Worm (Caenorhabditis elegans) whole organism, young adult: Measurements from ENCODE around the gene C56A3.6.
"Not testable (repeated sequence)": the region's sequence is repeated elsewhere in the genome, so short reads cannot be mapped to it uniquely, and the experiment has no call there.

Source experiments
- B0336.3 ChIP-seq: fragments of 200-800 bp; sonication (Bioruptor generic); IDR thresholded peaks from 2 replicates; pipeline ENCODE4 v1.3.6; 2022; ENCODE audit warnings: missing genetic modification characterization, missing compliant biosample characterization
- dpl-1 ChIP-seq: fragments of 150-350 bp; optimal IDR thresholded peaks from 2 replicates; lab custom pipeline; 2014; ENCODE audit warnings: missing biosample characterization, missing genetic modification reagents, missing genetic modification characterization
- snpc-4 ChIP-seq, 5 experiments: fragments of 150-350 bp in 1 of 5; sonication (generic microtip) in 4 of 5; optimal IDR thresholded peaks; 2 replicates each; lab custom pipeline; 2014 to 2018; ENCODE audit warnings: missing genetic modification characterization in 5 of 5, missing biosample characterization in 3 of 5, antibody characterized with exemption in 2 of 5, mild to moderate bottlenecking in 2 of 5, missing compliant biosample characterization in 2 of 5, missing genotype in 2 of 5, moderate library complexity in 2 of 5, missing genetic modification reagents in 1 of 5

- not testable (repeated sequence) for TF ChIP-seq B0336.3 (GFP tag; lab: Robert Waterston, UW); snpc-4 (GFP tag; optimal IDR thresholded peaks at IDR 0.05; lab: Kevin White, UChicago); snpc-4 (tag; optimal IDR thresholded peaks at IDR 0.05; lab: Kevin White, UChicago); dpl-1
Observed at ce11 chrV:13527236-13527635, 29.0 kb downstream of the C56A3.6 start.
